Worm (Caenorhabditis elegans) whole organism, young adult: ENCODE data around the gene srj-21.

Experiments
- F33H1.4 ChIP-seq: fragments of 200-800 bp; sonication (Bioruptor generic); IDR thresholded peaks from 2 replicates; pipeline ENCODE4 v1.3.6; 2022; ENCODE audit warnings: missing genetic modification reagents, missing genetic modification characterization, missing compliant biosample characterization
- ama-1 ChIP-seq, 3 experiments: fragments of 150-350 bp in 1 of 3; sonication (generic microtip) in 2 of 3; optimal IDR thresholded peaks; 2 replicates each; lab custom pipeline; 2014 to 2018; ENCODE audit warnings: missing biosample characterization in 2 of 3, missing genetic modification characterization in 2 of 3, missing genetic modification reagents in 2 of 3
- dox-1 ChIP-seq: fragments of 200-800 bp; sonication (Bioruptor generic); IDR thresholded peaks from 2 replicates; pipeline ENCODE4 v1.3.6; 2022; ENCODE audit warnings: missing genetic modification reagents, missing genetic modification characterization, missing compliant biosample characterization
- dpff-1 ChIP-seq: sonication (generic microtip); optimal IDR thresholded peaks from 2 replicates; lab custom pipeline; 2017; ENCODE audit warnings: mild to moderate bottlenecking, missing genetic modification characterization, missing compliant biosample characterization
- nhr-90 ChIP-seq: sonication (generic microtip); optimal IDR thresholded peaks from 2 replicates; lab custom pipeline; 2016; ENCODE audit warnings: missing genotype, mild to moderate bottlenecking, missing genetic modification characterization, missing compliant biosample characterization
- pha-4 ChIP-seq: fragments of 150-350 bp; sonication (generic microtip); optimal IDR thresholded peaks from 2 replicates; lab custom pipeline; 2014; ENCODE audit warnings: missing biosample characterization, missing genetic modification reagents, missing genetic modification characterization
- rec-8 ChIP-seq, 2 experiments: sonication (generic microtip); optimal IDR thresholded peaks; 2 replicates each; lab custom pipeline; 2016; ENCODE audit warnings: mild to moderate bottlenecking in 2 of 2, missing genetic modification characterization in 2 of 2, missing genetic modification reagents in 2 of 2, missing genotype in 2 of 2, missing biosample characterization in 1 of 2, missing compliant biosample characterization in 1 of 2, moderate library complexity in 1 of 2
- snpc-4 ChIP-seq, 5 experiments: fragments of 150-350 bp in 1 of 5; sonication (generic microtip) in 4 of 5; optimal IDR thresholded peaks; 2 replicates each; lab custom pipeline; 2014 to 2018; ENCODE audit warnings: missing genetic modification characterization in 5 of 5, missing biosample characterization in 3 of 5, antibody characterized with exemption in 2 of 5, mild to moderate bottlenecking in 2 of 5, missing compliant biosample characterization in 2 of 5, missing genotype in 2 of 5, moderate library complexity in 2 of 5, missing genetic modification reagents in 1 of 5
- tbx-9 ChIP-seq: sonication (generic microtip); optimal IDR thresholded peaks from 2 replicates; lab custom pipeline; 2016; ENCODE audit warnings: borderline replicate concordance, missing genetic modification characterization, inconsistent platforms, missing compliant biosample characterization
- unc-62 ChIP-seq: fragments of 150-350 bp; optimal IDR thresholded peaks from 2 replicates; lab custom pipeline; 2014; ENCODE audit warnings: missing biosample characterization, missing genetic modification reagents, missing genetic modification characterization
- ztf-18 ChIP-seq: sonication (generic microtip); optimal IDR thresholded peaks from 2 replicates; lab custom pipeline; 2016; ENCODE audit warnings: missing genotype, mild to moderate bottlenecking, missing genetic modification characterization, missing compliant biosample characterization

- TF ChIP-seq snpc-4 (GFP tag; optimal IDR thresholded peaks at IDR 0.05; lab: Kevin White, UChicago) (no peak), snpc-4 (tag; optimal IDR thresholded peaks at IDR 0.05; lab: Kevin White, UChicago) (no peak), ama-1 (optimal IDR thresholded peaks at IDR 0.05; lab: Kevin White, UChicago) (no peak), ama-1 (GFP tag; optimal IDR thresholded peaks at IDR 0.05; lab: Kevin White, UChicago) (no peak), unc-62 (no peak), tbx-9 (tag; lab: Kevin White, UChicago) (no peak), dpff-1 (tag; lab: Kevin White, UChicago) (no peak), rec-8 (tag; optimal IDR thresholded peaks at IDR 0.05; lab: Kevin White, UChicago) (no peak), dox-1 (GFP tag; lab: Robert Waterston, UW) (no peak), nhr-90 (tag; lab: Kevin White, UChicago) (no peak), F33H1.4 (GFP tag; lab: Robert Waterston, UW) (no peak), ztf-18 (tag; lab: Kevin White, UChicago) (no peak), pha-4 (tag; lab: Kevin White, UChicago) (no peak)
Measured at ce11 chrV:10741357-10741756, 3.8 kb upstream of the srj-21 start, which contains the start of gene ZC302.3.
